Worm (Caenorhabditis elegans) whole organism, mixed stage, embryonic: ENCODE measurements around the gene pzf-1.

Experiments
- cnd-1 ChIP-seq: fragments of 200-800 bp; sonication (Bioruptor generic); optimal IDR thresholded peaks from 2 replicates; lab custom pipeline; 2018; ENCODE audit warnings: mild to moderate bottlenecking, missing genetic modification characterization, missing compliant biosample characterization
- elt-1 ChIP-seq: sonication (generic microtip); optimal IDR thresholded peaks from 2 replicates; lab custom pipeline; 2017; ENCODE audit warnings: missing genetic modification characterization, mild to moderate bottlenecking, missing compliant biosample characterization, antibody characterized with exemption, moderate library complexity, borderline replicate concordance; ENCODE audit not compliant: insufficient read depth
- flh-1 ChIP-seq: fragments of 200-800 bp; sonication (Bioruptor generic); optimal IDR thresholded peaks from 2 replicates; lab custom pipeline; 2018; ENCODE audit warnings: mild to moderate bottlenecking, missing genetic modification characterization, moderate library complexity, missing compliant biosample characterization
- lin-13 ChIP-seq: fragments of 150-350 bp; optimal IDR thresholded peaks from 2 replicates; lab custom pipeline; 2014; ENCODE audit warnings: missing biosample characterization, missing genetic modification characterization
- nhr-237 ChIP-seq: fragments of 150-350 bp; optimal IDR thresholded peaks from 2 replicates; lab custom pipeline; 2014; ENCODE audit warnings: missing biosample characterization, missing genetic modification characterization
- nhr-28 ChIP-seq: fragments of 150-350 bp; optimal IDR thresholded peaks from 2 replicates; lab custom pipeline; 2014; ENCODE audit warnings: missing biosample characterization, missing genetic modification characterization
- nhr-76 ChIP-seq: sonication (generic microtip); optimal IDR thresholded peaks from 2 replicates; lab custom pipeline; 2017; ENCODE audit warnings: missing biosample characterization, missing genetic modification characterization

DNA sequence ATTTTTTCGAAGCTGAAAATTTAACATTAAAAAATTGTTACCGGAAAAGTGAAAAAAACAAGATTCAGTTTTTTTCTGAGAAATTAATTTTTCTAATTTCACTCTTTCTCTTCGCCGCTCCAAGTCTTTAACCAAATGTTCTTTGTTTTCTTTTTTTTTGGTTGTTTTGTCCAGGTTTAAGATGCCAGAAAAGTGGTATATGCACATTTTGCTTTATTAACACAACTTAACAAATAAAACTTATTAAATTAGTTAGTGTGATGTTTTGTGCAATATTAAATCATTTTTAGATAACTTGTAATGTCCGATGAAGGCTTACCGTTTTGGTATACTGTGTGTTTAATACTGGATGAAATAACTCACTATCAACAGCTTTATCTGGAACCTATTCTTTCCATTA lies 14.9 kb upstream of the pzf-1 start, which contains the start of gene srw-53:
- no peak for TF ChIP-seq nhr-76
- no peak for TF ChIP-seq elt-1 (tag; lab: Kevin White, UChicago)
- no peak for TF ChIP-seq cnd-1 (tag; lab: Kevin White, UChicago)
- no peak for TF ChIP-seq nhr-237 (tag; lab: Kevin White, UChicago)
- TF ChIP-seq lin-13 (tag; lab: Kevin White, UChicago) = no peak
- TF ChIP-seq nhr-28 (tag; lab: Kevin White, UChicago) = no peak
- no peak for TF ChIP-seq flh-1
